Fruit fly (Drosophila melanogaster) whole organism, embryonic: ENCODE data around the gene CG13930.

Experiments used
- BtbVII ChIP-seq: fragments of 200-800 bp; sonication (Bioruptor generic); optimal IDR thresholded peaks from 3 replicates; lab custom pipeline; 2017; ENCODE audit warnings: missing biosample characterization, mild to moderate bottlenecking, missing genetic modification characterization
- CG13424 ChIP-seq: fragments of 200-800 bp; sonication (Bioruptor generic); optimal IDR thresholded peaks from 2 replicates; lab custom pipeline; 2019; ENCODE audit warnings: missing biosample characterization, mild to moderate bottlenecking, missing genetic modification characterization, moderate library complexity
- CG17568 ChIP-seq: fragments of 200-800 bp; sonication (Bioruptor generic); optimal IDR thresholded peaks from 2 replicates; lab custom pipeline; 2018; ENCODE audit warnings: missing biosample characterization, mild to moderate bottlenecking, missing genetic modification characterization, moderate library complexity
- CG7271 ChIP-seq: fragments of 200-800 bp; sonication (Bioruptor generic); optimal IDR thresholded peaks from 2 replicates; lab custom pipeline; 2018; ENCODE audit warnings: missing biosample characterization, mild to moderate bottlenecking, missing genetic modification characterization, moderate library complexity
- CTCF ChIP-seq: fragments of 200-800 bp; sonication (Bioruptor generic); optimal IDR thresholded peaks from 2 replicates; lab custom pipeline; 2017; ENCODE audit warnings: missing biosample characterization, mild to moderate bottlenecking, missing genetic modification characterization, moderate library complexity
- Hmx ChIP-seq: fragments of 200-800 bp; sonication (Bioruptor generic); optimal IDR thresholded peaks from 2 replicates; lab custom pipeline; 2016; ENCODE audit warnings: missing biosample characterization, missing genetic modification characterization
- bbx ChIP-seq: fragments of 200-800 bp; sonication (Bioruptor generic); IDR thresholded peaks from 2 replicates; pipeline ENCODE4 v1.3.6; 2022; ENCODE audit warnings: missing biosample characterization, missing genetic modification characterization; ENCODE audit not compliant: partially characterized antibody
- crp ChIP-seq, 2 experiments: fragments of 200-800 bp; sonication (Bioruptor generic); optimal IDR thresholded peaks; 2 replicates in 1 of 2; 3 replicates in 1 of 2; lab custom pipeline; 2017; ENCODE audit warnings: missing biosample characterization in 2 of 2, missing genetic modification characterization in 2 of 2, mild to moderate bottlenecking in 1 of 2, moderate library complexity in 1 of 2
- gcm2 ChIP-seq: fragments of 200-800 bp; sonication (Bioruptor generic); optimal IDR thresholded peaks from 2 replicates; lab custom pipeline; 2016; ENCODE audit warnings: missing biosample characterization, missing genetic modification characterization
- toy ChIP-seq: fragments of 200-800 bp; sonication (Bioruptor generic); IDR thresholded peaks from 2 replicates; pipeline ENCODE4 v1.3.6; 2022; ENCODE audit warnings: missing biosample characterization, missing genetic modification characterization
- yki ChIP-seq: fragments of >200 bp; optimal IDR thresholded peaks from 3 replicates; lab custom pipeline; 2018
- zen ChIP-seq: fragments of 200-800 bp; sonication (Bioruptor generic); optimal IDR thresholded peaks from 3 replicates; lab custom pipeline; 2018; ENCODE audit warnings: missing biosample characterization, mild to moderate bottlenecking, missing genetic modification characterization, moderate library complexity

DNA sequence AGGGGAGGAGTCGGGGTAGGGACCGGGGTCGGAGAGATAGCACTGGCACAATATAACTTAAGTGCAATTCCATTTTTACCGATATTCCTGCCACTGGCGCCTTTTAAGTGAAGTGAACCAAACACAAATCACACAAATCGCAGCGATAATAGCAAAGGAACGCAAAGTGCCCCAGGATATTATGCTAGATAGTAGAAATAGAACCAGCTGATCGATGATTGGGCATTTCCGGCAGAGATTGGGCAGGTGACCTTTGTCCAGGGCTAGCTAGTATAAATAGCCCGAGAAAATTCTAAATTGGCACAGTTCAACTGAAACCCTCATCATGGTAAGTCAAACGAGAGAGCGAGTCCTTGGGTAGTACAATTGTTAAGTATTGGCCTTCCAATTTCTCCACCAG, 21.8 kb upstream of the CG13930 start, which contains the start of gene CG12011:
- TF ChIP-seq CG7271 (no peak), crp (GFP tag; optimal IDR thresholded peaks at IDR 0.05; lab: Kevin White, UChicago) (no peak), CG17568 (no peak), BtbVII (GFP tag; lab: Kevin White, UChicago) (no peak), gcm2 (GFP tag; lab: Kevin White, UChicago) (no peak), Hmx (GFP tag; lab: Kevin White, UChicago) (no peak), CG13424 (tag; lab: Kevin White, UChicago) (no peak), toy (GFP tag; lab: Robert Waterston, UW) (no peak), CTCF (GFP tag; lab: Kevin White, UChicago) (no peak), yki (no peak), zen (tag; lab: Kevin White, UChicago) (no peak), bbx (GFP tag; lab: Robert Waterston, UW) (no peak)
